Worm (Caenorhabditis elegans) whole organism, L2 larva: Measurements from ENCODE around the gene nlp-66.

Experiments used
- C34F6.9 ChIP-seq: fragments of 150-350 bp; optimal IDR thresholded peaks from 2 replicates; lab custom pipeline; 2014; ENCODE audit warnings: missing biosample characterization, missing genetic modification characterization
- F13H6.1 ChIP-seq: sonication (generic microtip); optimal IDR thresholded peaks from 2 replicates; lab custom pipeline; 2016; ENCODE audit warnings: missing genetic modification characterization, missing compliant biosample characterization
- R02D3.7 ChIP-seq: fragments of 150-350 bp; optimal IDR thresholded peaks from 2 replicates; lab custom pipeline; 2014; ENCODE audit warnings: missing biosample characterization, missing genetic modification characterization
- Y55F3AM.14 ChIP-seq: fragments of 200-800 bp; sonication (Bioruptor generic); optimal IDR thresholded peaks from 2 replicates; lab custom pipeline; 2018; ENCODE audit warnings: mild to moderate bottlenecking, missing genetic modification characterization, missing compliant biosample characterization
- ZK546.5 ChIP-seq: sonication (generic microtip); optimal IDR thresholded peaks from 2 replicates; lab custom pipeline; 2017; ENCODE audit warnings: missing biosample characterization, missing genetic modification characterization
- alr-1 ChIP-seq: fragments of 150-350 bp; optimal IDR thresholded peaks from 2 replicates; lab custom pipeline; 2014; ENCODE audit warnings: missing biosample characterization, missing genetic modification characterization
- aly-2 ChIP-seq: fragments of 150-350 bp; optimal IDR thresholded peaks from 2 replicates; lab custom pipeline; 2014; ENCODE audit warnings: missing biosample characterization, missing genetic modification characterization
- ama-1 ChIP-seq: fragments of 150-350 bp; optimal IDR thresholded peaks from 2 replicates; lab custom pipeline; 2018; ENCODE audit warnings: inconsistent platforms
- blmp-1 ChIP-seq: sonication (generic microtip); optimal IDR thresholded peaks from 2 replicates; lab custom pipeline; 2017; ENCODE audit warnings: missing genetic modification characterization, mild to moderate bottlenecking, missing compliant biosample characterization, antibody characterized with exemption, moderate library complexity; ENCODE audit not compliant: insufficient read depth
- ceh-16 ChIP-seq: fragments of 150-350 bp; optimal IDR thresholded peaks from 2 replicates; lab custom pipeline; 2014; ENCODE audit warnings: missing biosample characterization, missing genetic modification characterization
- ceh-82 ChIP-seq: fragments of 150-350 bp; optimal IDR thresholded peaks from 2 replicates; lab custom pipeline; 2014; ENCODE audit warnings: missing biosample characterization, missing genetic modification characterization
- crh-2 ChIP-seq: sonication (generic microtip); optimal IDR thresholded peaks from 2 replicates; lab custom pipeline; 2017; ENCODE audit warnings: missing biosample characterization, missing genetic modification characterization
- dmd-4 ChIP-seq: sonication (generic microtip); optimal IDR thresholded peaks from 2 replicates; lab custom pipeline; 2017; ENCODE audit warnings: missing biosample characterization, missing genetic modification characterization
- egl-27 ChIP-seq: sonication (generic microtip); optimal IDR thresholded peaks from 3 replicates; lab custom pipeline; 2017; ENCODE audit warnings: missing biosample characterization, missing genetic modification reagents, missing genetic modification characterization
- elt-1 ChIP-seq: fragments of 150-350 bp; optimal IDR thresholded peaks from 2 replicates; lab custom pipeline; 2014; ENCODE audit warnings: missing biosample characterization, missing genetic modification characterization
- elt-3 ChIP-seq: sonication (generic microtip); optimal IDR thresholded peaks from 2 replicates; lab custom pipeline; 2017; ENCODE audit warnings: missing biosample characterization, missing genetic modification characterization
- fos-1 ChIP-seq: fragments of 150-350 bp; optimal IDR thresholded peaks from 2 replicates; lab custom pipeline; 2014; ENCODE audit warnings: missing biosample characterization, missing genetic modification characterization
- gmeb-1 ChIP-seq: fragments of 150-350 bp; optimal IDR thresholded peaks from 2 replicates; lab custom pipeline; 2014; ENCODE audit warnings: missing biosample characterization, missing genetic modification characterization
- lin-11 ChIP-seq: fragments of 150-350 bp; sonication (generic microtip); optimal IDR thresholded peaks from 2 replicates; lab custom pipeline; 2014; ENCODE audit warnings: missing biosample characterization, missing genetic modification characterization, inconsistent platforms, mixed read lengths
- lin-13 ChIP-seq: fragments of 150-350 bp; optimal IDR thresholded peaks from 2 replicates; lab custom pipeline; 2014; ENCODE audit warnings: missing biosample characterization, missing genetic modification reagents, missing genetic modification characterization
- lin-39 ChIP-seq: fragments of 150-350 bp; optimal IDR thresholded peaks from 2 replicates; lab custom pipeline; 2014; ENCODE audit warnings: missing biosample characterization, missing genetic modification reagents, missing genetic modification characterization
- lsy-2 ChIP-seq, 2 experiments: fragments of 150-350 bp in 1 of 2; sonication (generic microtip) in 1 of 2; optimal IDR thresholded peaks; 2 replicates each; lab custom pipeline; 2014 to 2017; ENCODE audit warnings: missing biosample characterization in 2 of 2, missing genetic modification characterization in 2 of 2
- mab-5 ChIP-seq: fragments of 150-350 bp; optimal IDR thresholded peaks from 2 replicates; lab custom pipeline; 2014; ENCODE audit warnings: missing biosample characterization, missing genetic modification characterization
- mbf-1 ChIP-seq: sonication (generic microtip); optimal IDR thresholded peaks from 2 replicates; lab custom pipeline; 2017; ENCODE audit warnings: missing biosample characterization, missing genetic modification characterization
- mdl-1 ChIP-seq, 2 experiments: fragments of 150-350 bp in 1 of 2; sonication (generic microtip) in 1 of 2; optimal IDR thresholded peaks; 2 replicates each; lab custom pipeline; 2017; ENCODE audit warnings: missing biosample characterization in 2 of 2, missing genetic modification characterization in 2 of 2
- nhr-10 ChIP-seq: sonication (generic microtip); optimal IDR thresholded peaks from 2 replicates; lab custom pipeline; 2017; ENCODE audit warnings: missing biosample characterization, missing genetic modification characterization
- nhr-11 ChIP-seq: fragments of 150-350 bp; optimal IDR thresholded peaks from 2 replicates; lab custom pipeline; 2014; ENCODE audit warnings: missing biosample characterization, missing genetic modification characterization
- nhr-12 ChIP-seq: fragments of 150-350 bp; optimal IDR thresholded peaks from 2 replicates; lab custom pipeline; 2014; ENCODE audit warnings: missing biosample characterization, missing genetic modification characterization
- nhr-129 ChIP-seq: fragments of 150-350 bp; optimal IDR thresholded peaks from 2 replicates; lab custom pipeline; 2014; ENCODE audit warnings: missing biosample characterization, missing genetic modification characterization
- nhr-21 ChIP-seq: fragments of 150-350 bp; optimal IDR thresholded peaks from 2 replicates; lab custom pipeline; 2014; ENCODE audit warnings: missing biosample characterization, missing genetic modification characterization
- nhr-23 ChIP-seq: fragments of 150-350 bp; optimal IDR thresholded peaks from 2 replicates; lab custom pipeline; 2014; ENCODE audit warnings: missing biosample characterization, missing genetic modification reagents, missing genetic modification characterization
- nhr-237 ChIP-seq: fragments of 150-350 bp; optimal IDR thresholded peaks from 2 replicates; lab custom pipeline; 2014; ENCODE audit warnings: missing biosample characterization, missing genetic modification characterization
- nhr-25 ChIP-seq: fragments of 150-350 bp; sonication (generic microtip); optimal IDR thresholded peaks from 3 replicates; lab custom pipeline; 2014; ENCODE audit warnings: missing biosample characterization, missing genetic modification characterization
- nhr-6 ChIP-seq: fragments of 150-350 bp; optimal IDR thresholded peaks from 2 replicates; lab custom pipeline; 2014; ENCODE audit warnings: missing biosample characterization, missing genetic modification characterization
- nhr-77 ChIP-seq: fragments of 150-350 bp; optimal IDR thresholded peaks from 2 replicates; lab custom pipeline; 2014; ENCODE audit warnings: missing biosample characterization, missing genetic modification characterization
- peb-1 ChIP-seq: fragments of 150-350 bp; optimal IDR thresholded peaks from 2 replicates; lab custom pipeline; 2014; ENCODE audit warnings: missing biosample characterization, missing genetic modification characterization
- sem-4 ChIP-seq: fragments of 150-350 bp; optimal IDR thresholded peaks from 2 replicates; lab custom pipeline; 2014; ENCODE audit warnings: missing biosample characterization, missing genetic modification reagents, missing genetic modification characterization
- skn-1 ChIP-seq: sonication (generic microtip); optimal IDR thresholded peaks from 2 replicates; lab custom pipeline; 2017; ENCODE audit warnings: missing biosample characterization, missing genetic modification characterization
- sma-3 ChIP-seq: sonication (generic microtip); optimal IDR thresholded peaks from 2 replicates; lab custom pipeline; 2016; ENCODE audit warnings: missing genetic modification reagents, missing genetic modification characterization, missing compliant biosample characterization
- sma-9 ChIP-seq, 2 experiments: fragments of 150-350 bp in 1 of 2; sonication (generic microtip) in 1 of 2; optimal IDR thresholded peaks; 2 replicates each; lab custom pipeline; 2014 to 2016; ENCODE audit warnings: missing genetic modification characterization in 2 of 2, mild to moderate bottlenecking in 1 of 2, missing biosample characterization in 1 of 2, missing compliant biosample characterization in 1 of 2, missing genetic modification reagents in 1 of 2, moderate library complexity in 1 of 2
- snpc-4 ChIP-seq: fragments of 150-350 bp; optimal IDR thresholded peaks from 2 replicates; lab custom pipeline; 2014; ENCODE audit warnings: missing biosample characterization, missing genetic modification characterization
- unc-39 ChIP-seq: fragments of 150-350 bp; optimal IDR thresholded peaks from 2 replicates; lab custom pipeline; 2014; ENCODE audit warnings: missing biosample characterization, missing genetic modification characterization
- unc-55 ChIP-seq: fragments of 150-350 bp; sonication (generic microtip); optimal IDR thresholded peaks from 3 replicates; lab custom pipeline; 2014; ENCODE audit warnings: missing biosample characterization, missing genetic modification reagents, missing genetic modification characterization
- unc-62 ChIP-seq: fragments of 150-350 bp; optimal IDR thresholded peaks from 2 replicates; lab custom pipeline; 2014; ENCODE audit warnings: missing biosample characterization, missing genetic modification reagents, missing genetic modification characterization
- zag-1 ChIP-seq: fragments of 150-350 bp; optimal IDR thresholded peaks from 2 replicates; lab custom pipeline; 2014; ENCODE audit warnings: missing biosample characterization, missing genetic modification characterization
- ztf-1 ChIP-seq: fragments of 200-800 bp; sonication (Bioruptor generic); conservative IDR thresholded peaks from 2 replicates; pipeline ENCODE4 v1.3.6; 2022; ENCODE audit warnings: missing genetic modification characterization, missing compliant biosample characterization
- ztf-11 ChIP-seq: sonication (generic microtip); optimal IDR thresholded peaks from 2 replicates; lab custom pipeline; 2017; ENCODE audit warnings: missing biosample characterization, missing genetic modification characterization
- ztf-4 ChIP-seq: fragments of 150-350 bp; optimal IDR thresholded peaks from 2 replicates; lab custom pipeline; 2014; ENCODE audit warnings: missing biosample characterization, missing genetic modification characterization

The nlp-66 gene

ce11 chrX:11093985-11094593, 22.5 kb downstream of the nlp-66 start:
- TF ChIP-seq zag-1 (tag; lab: Kevin White, UChicago) (peak; percentile 100), sma-3 (GFP tag; lab: Kevin White, UChicago) (peak; percentile 100), nhr-12 (tag; lab: Kevin White, UChicago) (peak; percentile 75), C34F6.9 (tag; lab: Kevin White, UChicago) (peak; percentile 100), nhr-21 (tag; lab: Kevin White, UChicago) (peak; percentile 100), ZK546.5 (tag; lab: Kevin White, UChicago) (peak; percentile 90), egl-27 (tag; lab: Kevin White, UChicago) (peak; percentile 100), R02D3.7 (tag; lab: Kevin White, UChicago) (peak; percentile 89), ama-1 (lab: Kevin White, UChicago) (peak; percentile 66), sma-9 (GFP tag; optimal IDR thresholded peaks at IDR 0.05; lab: Kevin White, UChicago) (peak; percentile 100), sma-9 (tag; optimal IDR thresholded peaks at IDR 0.05; lab: Kevin White, UChicago) (peak; percentile 94), blmp-1 (tag; lab: Kevin White, UChicago) (peak; percentile 88), fos-1 (tag; lab: Kevin White, UChicago) (peak; percentile 100), snpc-4 (peak; percentile 94), nhr-10 (tag; lab: Kevin White, UChicago) (peak; percentile 100), unc-62 (GFP tag; lab: Kevin White, UChicago) (peak; percentile 99), gmeb-1 (tag; lab: Kevin White, UChicago) (peak; percentile 97), unc-55 (GFP tag; lab: Kevin White, UChicago) (peak; percentile 100), aly-2 (tag; lab: Kevin White, UChicago) (peak; percentile 67), peb-1 (peak; percentile 26), lsy-2 (tag; optimal IDR thresholded peaks at IDR 0.05; lab: Kevin White, UChicago) (peak; percentile 97 to 98), ceh-82 (tag; lab: Kevin White, UChicago) (peak; percentile 99), F13H6.1 (tag; lab: Kevin White, UChicago) (peak; percentile 100), dmd-4 (tag; lab: Kevin White, UChicago) (peak; percentile 85), nhr-6 (peak; percentile 99), alr-1 (peak; percentile 61), nhr-23 (peak; percentile 56), ztf-1 (GFP tag; lab: Robert Waterston, UW) (peak; percentile 93; the same call in 1 of the 2 replicates), mdl-1 (tag; optimal IDR thresholded peaks at IDR 0.05; lab: Kevin White, UChicago) (peak; percentile 95 to 97), Y55F3AM.14 (GFP tag; lab: Kevin White, UChicago) (peak; percentile 97), unc-39 (tag; lab: Kevin White, UChicago) (peak; percentile 98), ztf-4 (tag; lab: Kevin White, UChicago) (peak; percentile 99), skn-1 (tag; lab: Kevin White, UChicago) (peak; percentile 93), elt-1 (tag; lab: Kevin White, UChicago) (peak; percentile 54), mab-5 (tag; lab: Kevin White, UChicago) (peak; percentile 99), nhr-77 (peak; percentile 100), lin-39 (tag; lab: Kevin White, UChicago) (peak; percentile 100), lin-11 (peak; percentile 100), mbf-1 (tag; lab: Kevin White, UChicago) (peak; percentile 82), nhr-237 (peak; percentile 100), elt-3 (tag; lab: Kevin White, UChicago) (peak; percentile 100), lin-13 (GFP tag; lab: Kevin White, UChicago) (peak; percentile 99), sem-4 (tag; lab: Kevin White, UChicago) (peak; percentile 99), nhr-129 (tag; lab: Kevin White, UChicago) (peak; percentile 100), nhr-25 (peak; percentile 99), crh-2 (tag; lab: Kevin White, UChicago) (peak; percentile 100), nhr-11 (peak; percentile 85), ztf-11 (peak; percentile 84), ceh-16 (peak; percentile 95)
- TF ChIP-seq, all 48 proteins: peak for 48
